Worm (Caenorhabditis elegans) whole organism, late embryonic: ENCODE data around the gene lys-1.

Experiments
- ama-1 ChIP-seq: fragments of 150-350 bp; optimal IDR thresholded peaks from 2 replicates; lab custom pipeline; 2014
- ceh-14 ChIP-seq: sonication (generic microtip); optimal IDR thresholded peaks from 2 replicates; lab custom pipeline; 2016; ENCODE audit warnings: missing genotype, missing genetic modification characterization, missing compliant biosample characterization
- ceh-22 ChIP-seq: sonication (generic microtip); optimal IDR thresholded peaks from 2 replicates; lab custom pipeline; 2017; ENCODE audit warnings: missing biosample characterization, missing genetic modification characterization
- dmd-4 ChIP-seq: sonication (generic microtip); optimal IDR thresholded peaks from 2 replicates; lab custom pipeline; 2016; ENCODE audit warnings: borderline replicate concordance, missing genetic modification characterization, missing compliant biosample characterization
- elt-2 ChIP-seq: sonication (generic microtip); optimal IDR thresholded peaks from 2 replicates; lab custom pipeline; 2016; ENCODE audit warnings: missing genetic modification reagents, missing genetic modification characterization, missing compliant biosample characterization
- ets-4 ChIP-seq: sonication (generic microtip); optimal IDR thresholded peaks from 2 replicates; lab custom pipeline; 2016; ENCODE audit warnings: missing genetic modification characterization, missing compliant biosample characterization
- gmeb-2 ChIP-seq: sonication (generic microtip); optimal IDR thresholded peaks from 2 replicates; lab custom pipeline; 2016; ENCODE audit warnings: missing genetic modification characterization, inconsistent platforms, missing compliant biosample characterization
- nhr-11 ChIP-seq: fragments of 150-350 bp; optimal IDR thresholded peaks from 2 replicates; lab custom pipeline; 2014; ENCODE audit warnings: missing biosample characterization, missing genetic modification characterization
- pag-3 ChIP-seq: sonication (generic microtip); optimal IDR thresholded peaks from 2 replicates; lab custom pipeline; 2016; ENCODE audit warnings: missing compliant biosample characterization, missing genetic modification characterization, borderline replicate concordance
- rnt-1 ChIP-seq: sonication (generic microtip); optimal IDR thresholded peaks from 2 replicates; lab custom pipeline; 2016; ENCODE audit warnings: missing genetic modification characterization, missing compliant biosample characterization
- sox-4 ChIP-seq: sonication (generic microtip); optimal IDR thresholded peaks from 2 replicates; lab custom pipeline; 2017; ENCODE audit warnings: mild to moderate bottlenecking, missing genetic modification characterization, inconsistent platforms, missing compliant biosample characterization
- syd-9 ChIP-seq: sonication (generic microtip); optimal IDR thresholded peaks from 2 replicates; lab custom pipeline; 2016; ENCODE audit warnings: mild to moderate bottlenecking, missing genetic modification characterization, moderate library complexity, missing compliant biosample characterization
- unc-86 ChIP-seq: sonication (generic microtip); optimal IDR thresholded peaks from 2 replicates; lab custom pipeline; 2016; ENCODE audit warnings: missing genetic modification characterization, missing compliant biosample characterization
- ztf-16 ChIP-seq: sonication (generic microtip); optimal IDR thresholded peaks from 2 replicates; lab custom pipeline; 2017; ENCODE audit warnings: missing genetic modification characterization, missing compliant biosample characterization

DNA sequence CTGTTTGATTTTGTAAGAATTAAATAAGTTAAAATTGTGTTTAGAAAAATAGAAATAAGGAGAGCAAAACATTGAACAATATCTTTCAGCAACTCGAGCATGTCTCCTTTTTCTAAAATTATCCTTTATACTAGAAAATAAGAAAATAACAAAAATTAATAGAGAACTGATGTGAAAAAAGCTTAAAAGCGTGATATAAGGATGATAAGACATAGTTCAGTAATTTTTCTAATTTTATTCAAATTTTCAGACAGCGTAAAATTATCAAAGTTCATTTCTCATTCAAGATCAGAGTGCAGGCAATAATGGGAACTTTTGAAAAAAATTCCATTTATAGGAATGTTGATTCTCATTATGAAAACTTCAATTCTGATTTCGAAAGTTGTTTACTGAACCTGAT is 44.4 kb upstream of the lys-1 start, which contains the start of gene str-182:
- no peak for TF ChIP-seq ceh-14 (tag; lab: Kevin White, UChicago)
- no peak for TF ChIP-seq gmeb-2 (tag; lab: Kevin White, UChicago)
- TF ChIP-seq pag-3 (tag; lab: Kevin White, UChicago), result no peak
- TF ChIP-seq rnt-1 (tag; lab: Kevin White, UChicago), result no peak
- no peak for TF ChIP-seq dmd-4 (tag; lab: Kevin White, UChicago)
- TF ChIP-seq sox-4 (tag; lab: Kevin White, UChicago), result no peak
- no peak for TF ChIP-seq nhr-11 (tag; lab: Kevin White, UChicago)
- no peak for TF ChIP-seq syd-9 (tag; lab: Kevin White, UChicago)
- no peak for TF ChIP-seq ceh-22 (tag; lab: Kevin White, UChicago)
- no peak for TF ChIP-seq ztf-16
- no peak for TF ChIP-seq ama-1 (lab: Kevin White, UChicago)
- TF ChIP-seq elt-2 (tag; lab: Kevin White, UChicago), result no peak
- TF ChIP-seq unc-86, result no peak
- TF ChIP-seq ets-4 (tag; lab: Kevin White, UChicago), result no peak
